Worm (Caenorhabditis elegans) whole organism, L1 larva: Measurements from ENCODE around the gene enol-1.
A peak's percentile ranks its signal among the peaks of the same experiment; 100 is the strongest.

Source experiments
- C16A3.4 ChIP-seq: fragments of 150-350 bp; optimal IDR thresholded peaks from 2 replicates; lab custom pipeline; 2014; ENCODE audit warnings: missing biosample characterization, missing genetic modification characterization
- aha-1 ChIP-seq: fragments of 150-350 bp; optimal IDR thresholded peaks from 2 replicates; lab custom pipeline; 2014; ENCODE audit warnings: missing biosample characterization, missing genetic modification characterization
- aly-2 ChIP-seq: fragments of 150-350 bp; optimal IDR thresholded peaks from 2 replicates; lab custom pipeline; 2014; ENCODE audit warnings: missing biosample characterization, missing genetic modification characterization
- ama-1 ChIP-seq: fragments of 150-350 bp; optimal IDR thresholded peaks from 2 replicates; lab custom pipeline; 2014
- ceh-63 ChIP-seq: fragments of 200-800 bp; sonication (Bioruptor generic); optimal IDR thresholded peaks from 2 replicates; lab custom pipeline; 2018; ENCODE audit warnings: mild to moderate bottlenecking, missing genetic modification characterization, missing compliant biosample characterization
- ceh-8 ChIP-seq: fragments of 200-800 bp; sonication (Bioruptor generic); optimal IDR thresholded peaks from 2 replicates; lab custom pipeline; 2018; ENCODE audit warnings: mild to moderate bottlenecking, missing genetic modification characterization, moderate library complexity, missing compliant biosample characterization
- ceh-82 ChIP-seq, 3 experiments: fragments of 150-350 bp in 1 of 3; sonication (generic microtip) in 2 of 3; optimal IDR thresholded peaks; 2 replicates each; lab custom pipeline; 2014 to 2017; ENCODE audit warnings: missing biosample characterization in 3 of 3, missing genetic modification characterization in 3 of 3
- ceh-88 ChIP-seq: fragments of 200-800 bp; sonication (Bioruptor generic); IDR thresholded peaks from 2 replicates; pipeline ENCODE4 v1.3.6; 2022; ENCODE audit warnings: missing genetic modification characterization, missing compliant biosample characterization
- efl-1 ChIP-seq, 4 experiments: fragments of 150-350 bp; optimal IDR thresholded peaks in 3 of 4; peaks in 1 of 4; 1 replicate in 1 of 4; 2 replicates in 3 of 4; lab custom pipeline; 2014; ENCODE audit warnings: missing biosample characterization in 2 of 4, missing genetic modification characterization in 2 of 4, missing genetic modification reagents in 2 of 4
- efl-3 ChIP-seq: fragments of 200-800 bp; sonication (Bioruptor generic); optimal IDR thresholded peaks from 2 replicates; lab custom pipeline; 2018; ENCODE audit warnings: mild to moderate bottlenecking, missing genetic modification characterization, missing compliant biosample characterization
- elt-2 ChIP-seq: sonication (generic microtip); optimal IDR thresholded peaks from 2 replicates; lab custom pipeline; 2016; ENCODE audit warnings: missing genetic modification characterization, mild to moderate bottlenecking, inconsistent platforms, missing compliant biosample characterization, missing genetic modification reagents
- elt-3 ChIP-seq, 6 experiments: fragments of 150-350 bp in 1 of 6; sonication (generic microtip); optimal IDR thresholded peaks; 2 replicates each; lab custom pipeline; 2017 to 2018; ENCODE audit warnings: missing biosample characterization in 6 of 6, missing genetic modification characterization in 6 of 6, inconsistent platforms in 1 of 6
- fkh-10 ChIP-seq: sonication (generic microtip); optimal IDR thresholded peaks from 2 replicates; lab custom pipeline; 2017; ENCODE audit warnings: missing biosample characterization, missing genetic modification reagents, missing genetic modification characterization
- fkh-4 ChIP-seq: sonication (generic microtip); optimal IDR thresholded peaks from 2 replicates; lab custom pipeline; 2016; ENCODE audit warnings: missing compliant biosample characterization, missing genetic modification characterization, borderline replicate concordance
- fkh-8 ChIP-seq: sonication (generic microtip); optimal IDR thresholded peaks from 2 replicates; lab custom pipeline; 2016; ENCODE audit warnings: mild to moderate bottlenecking, missing genetic modification characterization, missing compliant biosample characterization
- hpl-2 ChIP-seq: fragments of 150-350 bp; optimal IDR thresholded peaks from 2 replicates; lab custom pipeline; 2014; ENCODE audit warnings: missing biosample characterization, missing genetic modification reagents, missing genetic modification characterization
- irx-1 ChIP-seq: sonication (generic microtip); optimal IDR thresholded peaks from 2 replicates; lab custom pipeline; 2016; ENCODE audit warnings: missing genetic modification characterization, missing compliant biosample characterization
- lin-14 ChIP-seq: fragments of 200-800 bp; sonication (Bioruptor generic); optimal IDR thresholded peaks from 2 replicates; lab custom pipeline; 2018; ENCODE audit warnings: mild to moderate bottlenecking, missing genetic modification characterization, moderate library complexity, missing compliant biosample characterization
- lsy-2 ChIP-seq, 2 experiments: fragments of 150-350 bp; optimal IDR thresholded peaks; 2 replicates each; lab custom pipeline; 2014; ENCODE audit warnings: missing biosample characterization in 2 of 2, missing genetic modification characterization in 2 of 2
- mab-9 ChIP-seq: fragments of 200-800 bp; sonication (Bioruptor generic); IDR thresholded peaks from 2 replicates; pipeline ENCODE4 v1.3.6; 2022; ENCODE audit warnings: missing genetic modification reagents, missing genetic modification characterization, missing compliant biosample characterization
- nhr-19 ChIP-seq: fragments of 200-800 bp; sonication (Bioruptor generic); conservative IDR thresholded peaks from 2 replicates; pipeline ENCODE4 v1.3.6; 2022; ENCODE audit warnings: missing genetic modification characterization, missing compliant biosample characterization
- nhr-20 ChIP-seq: sonication (generic microtip); optimal IDR thresholded peaks from 2 replicates; lab custom pipeline; 2016; ENCODE audit warnings: mild to moderate bottlenecking, missing genetic modification characterization, missing compliant biosample characterization
- nhr-28 ChIP-seq: fragments of 150-350 bp; optimal IDR thresholded peaks from 2 replicates; lab custom pipeline; 2014; ENCODE audit warnings: missing biosample characterization, missing genetic modification characterization
- nhr-47 ChIP-seq: sonication (generic microtip); optimal IDR thresholded peaks from 2 replicates; lab custom pipeline; 2016; ENCODE audit warnings: mild to moderate bottlenecking, missing genetic modification characterization, moderate library complexity, missing compliant biosample characterization
- nhr-71 ChIP-seq: sonication (generic microtip); optimal IDR thresholded peaks from 2 replicates; lab custom pipeline; 2016; ENCODE audit warnings: mild to moderate bottlenecking, missing genetic modification characterization, moderate library complexity, missing compliant biosample characterization
- nhr-76 ChIP-seq: sonication (generic microtip); optimal IDR thresholded peaks from 2 replicates; lab custom pipeline; 2017; ENCODE audit warnings: missing biosample characterization, missing genetic modification characterization
- nhr-77 ChIP-seq: fragments of 150-350 bp; optimal IDR thresholded peaks from 2 replicates; lab custom pipeline; 2014; ENCODE audit warnings: missing biosample characterization, missing genetic modification characterization
- nhr-84 ChIP-seq: sonication (generic microtip); optimal IDR thresholded peaks from 2 replicates; lab custom pipeline; 2017; ENCODE audit warnings: missing biosample characterization, missing genetic modification characterization
- nhr-85 ChIP-seq: sonication (generic microtip); peaks from one replicate; lab custom pipeline; 2016; ENCODE audit warnings: missing genetic modification characterization, inconsistent platforms, missing compliant biosample characterization
- nhr-90 ChIP-seq: sonication (generic microtip); optimal IDR thresholded peaks from 2 replicates; lab custom pipeline; 2016; ENCODE audit warnings: mild to moderate bottlenecking, missing genetic modification characterization, missing compliant biosample characterization; ENCODE audit not compliant: poor library complexity
- rnt-1 ChIP-seq: sonication (generic microtip); optimal IDR thresholded peaks from 2 replicates; lab custom pipeline; 2016; ENCODE audit warnings: mild to moderate bottlenecking, missing genetic modification characterization, moderate library complexity, missing compliant biosample characterization
- snpc-4 ChIP-seq: fragments of 150-350 bp; optimal IDR thresholded peaks from 2 replicates; lab custom pipeline; 2014; ENCODE audit warnings: missing biosample characterization, missing genetic modification characterization
- sup-37 ChIP-seq: fragments of 200-800 bp; sonication (Bioruptor generic); optimal IDR thresholded peaks from 2 replicates; lab custom pipeline; 2018; ENCODE audit warnings: mild to moderate bottlenecking, missing genetic modification characterization, missing compliant biosample characterization
- unc-30 ChIP-seq: sonication (generic microtip); optimal IDR thresholded peaks from 2 replicates; lab custom pipeline; 2017; ENCODE audit warnings: missing biosample characterization, missing genetic modification characterization
- unc-62 ChIP-seq: fragments of 150-350 bp; optimal IDR thresholded peaks from 2 replicates; lab custom pipeline; 2014; ENCODE audit warnings: missing biosample characterization, missing genetic modification reagents, missing genetic modification characterization
- unc-86 ChIP-seq: sonication (generic microtip); optimal IDR thresholded peaks from 2 replicates; lab custom pipeline; 2016; ENCODE audit warnings: missing genetic modification characterization, missing compliant biosample characterization
- zip-4 ChIP-seq: fragments of 200-800 bp; sonication (Bioruptor generic); optimal IDR thresholded peaks from 2 replicates; lab custom pipeline; 2018; ENCODE audit warnings: mild to moderate bottlenecking, missing genetic modification characterization, moderate library complexity, missing compliant biosample characterization
- ztf-4 ChIP-seq: fragments of 150-350 bp; optimal IDR thresholded peaks from 2 replicates; lab custom pipeline; 2014; ENCODE audit warnings: missing biosample characterization, missing genetic modification characterization

The enol-1 gene

DNA sequence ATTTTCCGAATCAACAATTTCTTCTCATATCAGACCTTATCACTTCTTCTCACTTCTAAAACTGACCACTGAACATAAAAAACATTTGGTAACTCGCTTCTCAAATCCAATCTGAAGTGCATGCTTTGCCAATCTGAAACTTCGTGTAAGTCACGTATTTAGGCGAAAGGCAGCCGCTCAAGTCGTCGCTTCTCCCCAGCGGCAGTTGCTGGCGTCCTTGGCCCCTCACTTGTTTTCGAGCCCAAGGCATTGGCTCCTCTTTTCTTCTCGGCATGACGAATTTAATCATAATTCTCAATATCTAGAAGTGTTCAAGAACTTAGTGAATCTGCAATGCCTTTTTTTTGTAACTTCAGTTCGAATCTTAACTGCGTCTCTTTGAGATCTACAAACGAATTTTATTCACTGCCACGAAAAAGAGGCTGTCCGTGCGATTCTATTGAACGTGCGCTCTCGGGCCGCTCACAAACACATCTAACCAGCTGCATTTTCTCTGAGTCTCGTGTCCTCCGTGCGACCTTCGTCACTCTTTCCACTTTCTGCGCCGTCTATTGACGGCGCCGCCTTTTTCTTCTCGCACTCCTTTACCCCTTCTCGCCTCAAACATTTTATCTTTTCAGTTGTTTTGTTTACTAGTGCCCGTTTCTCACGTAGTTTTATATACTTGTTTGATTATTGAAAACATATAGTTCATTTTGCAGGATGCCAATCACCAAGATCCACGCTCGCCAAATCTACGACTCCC lies 780 bp downstream of the enol-1 start (continued):
- peak; percentile 25 for TF ChIP-seq nhr-20 (tag; lab: Kevin White, UChicago)

DNA sequence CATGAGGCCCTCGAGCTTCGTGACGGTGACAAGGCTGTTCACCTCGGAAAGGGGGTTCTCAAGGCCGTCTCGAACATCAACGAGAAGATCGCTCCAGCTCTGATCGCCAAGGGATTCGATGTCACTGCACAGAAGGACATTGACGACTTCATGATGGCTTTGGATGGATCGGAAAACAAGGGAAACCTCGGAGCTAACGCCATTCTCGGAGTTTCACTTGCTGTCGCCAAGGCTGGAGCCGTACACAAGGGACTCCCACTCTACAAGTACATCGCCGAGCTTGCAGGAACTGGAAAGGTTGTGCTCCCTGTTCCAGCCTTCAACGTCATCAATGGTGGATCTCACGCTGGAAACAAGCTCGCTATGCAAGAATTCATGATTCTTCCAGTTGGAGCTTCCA lies 1.6 kb downstream of the enol-1 start:
- no peak for TF ChIP-seq elt-2 (tag; lab: Kevin White, UChicago)
- no peak for TF ChIP-seq lin-14 (GFP tag; lab: Kevin White, UChicago)
- no peak for TF ChIP-seq fkh-4 (tag; lab: Kevin White, UChicago)
- TF ChIP-seq nhr-71 (tag; lab: Kevin White, UChicago), result no peak
- TF ChIP-seq ama-1 (lab: Kevin White, UChicago), result no peak
- TF ChIP-seq ceh-63 (GFP tag; lab: Kevin White, UChicago), result no peak
- TF ChIP-seq zip-4 (GFP tag; lab: Kevin White, UChicago), result no peak
- TF ChIP-seq hpl-2, result no peak
- no peak for TF ChIP-seq ceh-82 (tag; optimal IDR thresholded peaks at IDR 0.05; lab: Kevin White, UChicago)
- TF ChIP-seq nhr-76 (tag; lab: Kevin White, UChicago), result no peak
- no peak for TF ChIP-seq mab-9
- no peak for TF ChIP-seq aha-1 (tag; lab: Kevin White, UChicago)
- TF ChIP-seq unc-86 (tag; lab: Kevin White, UChicago), result no peak
- TF ChIP-seq snpc-4, result no peak
- TF ChIP-seq unc-30 (tag; lab: Kevin White, UChicago), result no peak

DNA sequence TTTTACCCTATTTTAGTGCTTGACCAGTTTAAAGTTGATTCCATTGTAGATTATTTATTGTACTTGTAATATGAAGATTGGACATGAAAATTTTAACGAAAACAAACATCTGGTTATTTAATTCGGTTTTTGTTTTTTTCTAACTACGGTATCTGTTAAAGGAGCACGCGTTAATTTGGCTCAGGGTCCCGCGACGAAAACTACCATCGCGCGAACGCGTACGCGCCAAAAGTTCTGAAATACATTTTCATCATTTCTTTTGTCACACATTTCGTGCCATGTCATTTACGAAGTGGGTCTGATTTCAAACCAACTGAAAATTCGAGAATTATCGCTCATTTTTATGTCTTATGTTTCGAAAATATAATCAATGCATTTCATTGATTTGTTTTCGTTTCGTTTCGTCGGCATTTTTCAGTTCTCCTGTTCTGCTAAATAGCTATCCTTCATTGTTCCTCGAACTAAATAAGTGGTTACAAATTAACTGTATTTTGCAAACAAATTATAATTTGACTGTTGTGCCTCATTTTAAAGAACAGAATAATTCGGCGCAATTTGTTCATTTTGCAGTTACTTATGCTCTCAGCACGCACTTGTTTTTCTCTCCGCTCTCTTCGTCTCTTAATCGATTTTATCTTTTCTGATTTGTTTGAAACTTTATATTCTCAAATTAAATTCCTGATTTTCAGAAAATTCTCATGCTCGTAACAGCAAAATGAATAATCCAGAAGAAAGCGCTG lies 3.1 kb downstream of the enol-1 start, which contains the start of gene T21B10.3:
Gene T21B10.3, plus strand, starts transcription at position 690 of the 740 bp plus-strand sequence.
- TF ChIP-seq lin-14 (GFP tag; lab: Kevin White, UChicago) (no peak), fkh-8 (tag; lab: Kevin White, UChicago) (no peak), rnt-1 (tag; lab: Kevin White, UChicago) (peak; percentile 22), aly-2 (peak; percentile 72), unc-86 (tag; lab: Kevin White, UChicago) (no peak), ztf-4 (tag; lab: Kevin White, UChicago) (peak; percentile 20), elt-3 (tag; optimal IDR thresholded peaks at IDR 0.05; lab: Kevin White, UChicago) (no peak), ceh-88 (GFP tag; lab: Robert Waterston, UW) (0 out of 2 replicates have a peak, but pooled peaks have one; percentile 15), irx-1 (tag; lab: Kevin White, UChicago) (no peak), unc-62 (GFP tag; lab: Kevin White, UChicago) (no peak), nhr-84 (tag; lab: Kevin White, UChicago) (no peak), zip-4 (GFP tag; lab: Kevin White, UChicago) (no peak), ceh-8 (GFP tag; lab: Kevin White, UChicago) (no peak), efl-3 (GFP tag; lab: Kevin White, UChicago) (no peak), fkh-10 (GFP tag; lab: Kevin White, UChicago) (no peak), nhr-76 (tag; lab: Kevin White, UChicago) (no peak), nhr-90 (tag; lab: Kevin White, UChicago) (peak; percentile 11), efl-1 (optimal IDR thresholded peaks at IDR 0.05; lab: Kevin White, UChicago) (peak; percentile 3 to 15), efl-1 (GFP tag; optimal IDR thresholded peaks at IDR 0.05 in 1 of 2; lab: Kevin White, UChicago) (no peak), C16A3.4 (tag; lab: Kevin White, UChicago) (no peak), nhr-77 (tag; lab: Kevin White, UChicago) (no peak), ceh-63 (GFP tag; lab: Kevin White, UChicago) (no peak), nhr-71 (tag; lab: Kevin White, UChicago) (peak; percentile 56), lsy-2 (tag; optimal IDR thresholded peaks at IDR 0.05; lab: Kevin White, UChicago) (peak in 1 of 2 experiments; percentile 16), sup-37 (no peak), mab-9 (no peak), nhr-28 (tag; lab: Kevin White, UChicago) (no peak), ama-1 (lab: Kevin White, UChicago) (peak; percentile 83), nhr-47 (tag; lab: Kevin White, UChicago) (peak; percentile 14), nhr-19 (GFP tag; lab: Robert Waterston, UW) (peak; percentile 8), hpl-2 (no peak), nhr-20 (tag; lab: Kevin White, UChicago) (no peak), nhr-85 (tag; lab: Kevin White, UChicago) (peak; percentile 63)
